Worm (Caenorhabditis elegans) whole organism, late embryonic: ENCODE data around the gene lgc-49.

ENCODE experiments used
- T23F11.4 ChIP-seq: fragments of 200-800 bp; sonication (Bioruptor generic); optimal IDR thresholded peaks from 2 replicates; lab custom pipeline; 2018; ENCODE audit warnings: mild to moderate bottlenecking, missing genetic modification characterization, missing compliant biosample characterization
- elt-2 ChIP-seq: sonication (generic microtip); optimal IDR thresholded peaks from 2 replicates; lab custom pipeline; 2016; ENCODE audit warnings: missing genetic modification reagents, missing genetic modification characterization, missing compliant biosample characterization
- fkh-10 ChIP-seq: fragments of 150-350 bp; optimal IDR thresholded peaks from 2 replicates; lab custom pipeline; 2014; ENCODE audit warnings: missing biosample characterization, missing genetic modification reagents, missing genetic modification characterization
- hlh-30 ChIP-seq: sonication (generic microtip); optimal IDR thresholded peaks from 2 replicates; lab custom pipeline; 2017; ENCODE audit warnings: antibody characterized with exemption, missing genetic modification characterization, missing compliant biosample characterization; ENCODE audit not compliant: insufficient read depth
- mec-3 ChIP-seq: sonication (generic microtip); optimal IDR thresholded peaks from 2 replicates; lab custom pipeline; 2016; ENCODE audit warnings: borderline replicate concordance, missing genetic modification characterization, missing compliant biosample characterization
- pha-4 ChIP-seq: fragments of 150-350 bp; optimal IDR thresholded peaks from 2 replicates; lab custom pipeline; 2018; ENCODE audit warnings: missing biosample characterization, missing genetic modification reagents, missing genetic modification characterization
- syd-9 ChIP-seq: sonication (generic microtip); optimal IDR thresholded peaks from 2 replicates; lab custom pipeline; 2016; ENCODE audit warnings: mild to moderate bottlenecking, missing genetic modification characterization, moderate library complexity, missing compliant biosample characterization
- unc-55 ChIP-seq: sonication (generic microtip); optimal IDR thresholded peaks from 2 replicates; lab custom pipeline; 2017; ENCODE audit warnings: missing biosample characterization, missing genetic modification reagents, missing genetic modification characterization

DNA sequence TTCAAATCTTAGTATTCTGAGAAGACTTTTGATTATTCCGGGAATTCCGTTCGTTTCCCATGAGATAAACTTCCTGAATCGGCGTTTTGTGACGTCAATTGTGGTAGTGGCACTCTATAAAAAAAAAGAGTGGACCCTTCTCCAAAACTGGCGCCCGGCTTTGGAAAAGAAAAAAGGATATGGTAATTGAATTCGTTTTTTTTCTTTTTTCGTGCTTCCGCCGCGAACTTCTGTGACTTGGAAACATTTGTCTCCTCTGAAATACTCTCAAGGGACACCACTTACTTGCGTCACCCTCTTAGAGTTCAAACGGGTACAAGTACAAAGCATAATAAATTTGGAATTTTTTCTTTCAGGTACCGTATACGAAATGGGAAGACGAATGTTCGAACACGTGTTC is 18.4 kb upstream of the lgc-49 start:
- TF ChIP-seq pha-4: no peak
- no peak for TF ChIP-seq hlh-30 (tag; lab: Kevin White, UChicago)
- no peak for TF ChIP-seq mec-3
- no peak for TF ChIP-seq unc-55
- TF ChIP-seq fkh-10 (GFP tag; lab: Kevin White, UChicago): no peak
- TF ChIP-seq syd-9 (tag; lab: Kevin White, UChicago): no peak
- no peak for TF ChIP-seq T23F11.4 (GFP tag; lab: Kevin White, UChicago)
- TF ChIP-seq elt-2 (tag; lab: Kevin White, UChicago): no peak
